Worm (Caenorhabditis elegans): ENCODE data around the gene F49E8.7.

Gene F49E8.7

DNA sequence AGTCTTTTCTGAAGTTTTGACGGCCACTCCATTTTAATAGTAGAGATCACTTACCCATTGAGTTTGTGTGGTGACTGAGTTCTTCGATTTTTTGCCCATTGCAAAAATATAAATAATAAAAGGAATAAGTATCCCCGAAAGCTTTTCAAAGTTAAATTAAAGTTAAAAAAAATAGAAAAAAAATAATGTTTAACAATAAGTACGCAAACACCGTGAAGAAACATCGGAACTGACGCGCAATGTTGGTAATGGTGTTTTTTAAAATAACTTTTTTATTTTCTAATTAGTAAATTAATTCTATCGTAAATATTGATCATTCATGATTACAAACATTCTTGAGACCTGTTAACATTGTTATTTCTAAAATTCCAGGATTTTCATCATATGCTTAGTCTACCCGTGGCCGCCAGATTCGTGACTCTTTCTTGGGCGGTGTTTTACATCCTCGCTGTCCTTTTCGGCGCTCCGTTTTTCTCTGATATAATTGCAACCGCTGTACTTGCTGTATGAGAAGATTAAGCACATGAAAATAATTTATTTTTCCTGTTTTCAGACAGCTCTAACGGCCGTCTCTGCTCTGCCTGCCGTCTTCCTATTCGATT, at the start of gene F49E8.7, which contains the start of the genes F49E8.8 and nprl-2:
Gene F49E8.7 (minus strand): TSS at position 101 of the 602 bp plus-strand sequence.
Gene F49E8.8 (plus strand): TSS at position 373 of the 602 bp plus-strand sequence.
Gene nprl-2 (plus strand): TSS at position 552 of the 602 bp plus-strand sequence.
- TF ChIP-seq ama-1 (optimal IDR thresholded peaks at IDR 0.05): no peak
- TF ChIP-seq F16B12.6 (tag; optimal IDR thresholded peaks at IDR 0.05): peak; percentile 61
- TF ChIP-seq mab-9 (GFP tag; IDR thresholded peaks at IDR 0.05): no peak
- TF ChIP-seq efl-1 (optimal IDR thresholded peaks at IDR 0.05): no peak
- peak in 1 of 2 experiments; percentile 22 for TF ChIP-seq efl-1 (GFP tag; optimal IDR thresholded peaks at IDR 0.05 in 1 of 2)

DNA sequence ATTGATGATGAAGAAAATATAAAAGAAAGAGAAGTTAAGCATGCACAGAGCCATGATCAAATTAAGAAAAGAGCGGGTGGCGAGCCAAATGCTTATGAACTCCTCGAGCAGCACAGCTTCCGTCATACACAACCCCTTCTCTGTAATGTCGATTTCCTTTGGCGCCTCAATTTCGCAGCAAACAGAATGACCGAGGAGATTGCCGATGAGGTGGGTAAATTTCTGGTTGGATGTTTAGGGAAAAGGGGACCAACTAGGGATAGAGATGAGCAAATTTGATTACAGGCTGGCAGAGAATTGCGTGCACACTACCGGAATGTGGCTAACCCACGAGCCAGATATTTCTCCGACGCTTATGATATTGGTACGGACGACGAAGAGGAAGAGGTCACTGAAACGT, 49.2 kb upstream of the F49E8.7 start:
- TF ChIP-seq dsc-1 (tag; optimal IDR thresholded peaks at IDR 0.05) (no peak), lin-14 (GFP tag; optimal IDR thresholded peaks at IDR 0.05) (peak; percentile 4), unc-62 (GFP tag; optimal IDR thresholded peaks at IDR 0.05) (no peak), C04F5.9 (tag; optimal IDR thresholded peaks at IDR 0.05) (no peak)

DNA sequence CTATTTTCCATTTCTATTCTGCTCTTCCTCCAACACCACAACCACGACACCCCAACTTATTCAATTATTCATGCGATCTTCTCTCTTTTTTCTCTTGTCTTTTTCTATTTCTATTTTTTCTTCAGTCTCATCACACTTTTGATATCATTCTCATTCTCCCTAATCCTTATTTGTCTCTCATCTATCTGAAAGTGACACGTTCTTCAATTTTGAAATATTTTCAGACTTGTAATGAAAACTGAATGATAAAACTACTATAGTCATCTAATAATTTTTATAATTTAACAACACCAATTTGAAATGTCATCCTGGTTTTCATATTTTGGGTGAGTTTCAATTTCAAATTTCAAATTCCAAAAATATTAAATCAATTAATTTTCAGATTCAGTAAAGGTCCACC, 32.5 kb upstream of the F49E8.7 start, which contains the start of gene cla-1:
Gene cla-1 (plus strand): TSS at position 301 of the 400 bp plus-strand sequence.
- TF ChIP-seq lin-14 (GFP tag; optimal IDR thresholded peaks at IDR 0.05): peak; percentile 33
- no peak for TF ChIP-seq efl-1 (optimal IDR thresholded peaks at IDR 0.05)
- no peak for TF ChIP-seq efl-1 (GFP tag; optimal IDR thresholded peaks at IDR 0.05 in 1 of 2)
- TF ChIP-seq ztf-11 (tag; optimal IDR thresholded peaks at IDR 0.05): no peak
- TF ChIP-seq blmp-1 (tag; optimal IDR thresholded peaks at IDR 0.05): no peak
- TF ChIP-seq ceh-88 (GFP tag; IDR thresholded peaks at IDR 0.05): no peak
- no peak for TF ChIP-seq grh-1 (GFP tag; IDR thresholded peaks at IDR 0.05)
- TF ChIP-seq pag-3 (tag; optimal IDR thresholded peaks at IDR 0.05; ENCODE audit: borderline replicate concordance, insufficient read depth): no peak

- no peak for TF ChIP-seq snpc-4 (tag; optimal IDR thresholded peaks at IDR 0.05)
- TF ChIP-seq aly-2 (tag; optimal IDR thresholded peaks at IDR 0.05): no peak
- TF ChIP-seq pax-3 (tag; optimal IDR thresholded peaks at IDR 0.05): no peak
- TF ChIP-seq C34B4.2 (tag; optimal IDR thresholded peaks at IDR 0.05): no peak
- peak; percentile 79 for TF ChIP-seq fkh-10 (GFP tag; optimal IDR thresholded peaks at IDR 0.05)
- TF ChIP-seq pqm-1 (tag; optimal IDR thresholded peaks at IDR 0.05): no peak
- peak; percentile 11 for TF ChIP-seq lin-14 (GFP tag; optimal IDR thresholded peaks at IDR 0.05)
- TF ChIP-seq ztf-4 (tag; optimal IDR thresholded peaks at IDR 0.05): no peak
- TF ChIP-seq tlp-1 (tag; optimal IDR thresholded peaks at IDR 0.05): no peak
- TF ChIP-seq sptf-1 (tag; optimal IDR thresholded peaks at IDR 0.05): no peak
- TF ChIP-seq xbp-1 (tag; optimal IDR thresholded peaks at IDR 0.05): no peak
- no peak for TF ChIP-seq unc-62 (GFP tag; optimal IDR thresholded peaks at IDR 0.05)
Measured at ce11 chrIV:7586972-7587371, 30.8 kb upstream of the F49E8.7 start.

ce11 chrIV:7585273-7585882, 29.2 kb upstream of the F49E8.7 start:
- TF ChIP-seq C04F5.9 (tag; optimal IDR thresholded peaks at IDR 0.05) (no peak), ceh-82 (tag; optimal IDR thresholded peaks at IDR 0.05) (peak in 2 of 3 experiments; percentile 15 to 40), ces-1 (GFP tag; optimal IDR thresholded peaks at IDR 0.05) (no peak), lin-14 (GFP tag; optimal IDR thresholded peaks at IDR 0.05) (peak; percentile 58), nhr-76 (tag; optimal IDR thresholded peaks at IDR 0.05) (no peak)

- TF ChIP-seq F16B12.6 (tag; optimal IDR thresholded peaks at IDR 0.05): peak; percentile 47
- no peak for TF ChIP-seq Y116A8C.19 (tag; optimal IDR thresholded peaks at IDR 0.05; ENCODE audit: borderline replicate concordance)
- peak in 1 of 6 experiments; percentile 21 for TF ChIP-seq elt-3 (tag; optimal IDR thresholded peaks at IDR 0.05)
- peak; percentile 89 for TF ChIP-seq snu-23 (GFP tag; optimal IDR thresholded peaks at IDR 0.05)
- TF ChIP-seq aly-2 (tag; optimal IDR thresholded peaks at IDR 0.05): no peak
- TF ChIP-seq ces-1 (GFP tag; optimal IDR thresholded peaks at IDR 0.05): no peak
- peak; percentile 43 for TF ChIP-seq dsc-1 (tag; optimal IDR thresholded peaks at IDR 0.05)
- no peak for TF ChIP-seq alr-1 (tag; optimal IDR thresholded peaks at IDR 0.05; ENCODE audit: borderline replicate concordance)
- peak in 1 of 2 experiments; percentile 33 for TF ChIP-seq egl-27 (tag; optimal IDR thresholded peaks at IDR 0.05)
- TF ChIP-seq ceh-82 (tag; optimal IDR thresholded peaks at IDR 0.05): peak; percentile 12 to 66 (median 54)
- no peak for TF ChIP-seq pag-3 (tag; optimal IDR thresholded peaks at IDR 0.05; ENCODE audit: borderline replicate concordance, insufficient read depth)
- no peak for TF ChIP-seq unc-62 (GFP tag; optimal IDR thresholded peaks at IDR 0.05)
- no peak for TF ChIP-seq hlh-17 (GFP tag; optimal IDR thresholded peaks at IDR 0.05; ENCODE audit: borderline replicate concordance)
- no peak for TF ChIP-seq nhr-84 (tag; optimal IDR thresholded peaks at IDR 0.05)
- TF ChIP-seq hpl-2 (GFP tag; optimal IDR thresholded peaks at IDR 0.05): no peak
- no peak for TF ChIP-seq ceh-63 (GFP tag; optimal IDR thresholded peaks at IDR 0.05)
- no peak for TF ChIP-seq hlh-4 (tag; optimal IDR thresholded peaks at IDR 0.05)
- TF ChIP-seq sptf-1 (tag; optimal IDR thresholded peaks at IDR 0.05): no peak
- peak; percentile 78 to 87 for TF ChIP-seq lin-35 (GFP tag; optimal IDR thresholded peaks at IDR 0.05)
- TF ChIP-seq fkh-10 (GFP tag; optimal IDR thresholded peaks at IDR 0.05): peak; percentile 3
Measured at ce11 chrIV:7580062-7580614, 24.0 kb upstream of the F49E8.7 start, which contains the start of the genes cec-5 and nol-10. Gene cec-5, minus strand, starts transcription at chrIV:7580112. Gene nol-10, plus strand, starts transcription at chrIV:7580597.

All from whole organism, L1 larva.